Worm (Caenorhabditis elegans) whole organism, dauer: ENCODE data around the gene ttr-30.

Experiments
- unc-62 ChIP-seq: sonication (generic microtip); optimal IDR thresholded peaks from 2 replicates; lab custom pipeline; 2017; ENCODE audit warnings: missing biosample characterization, missing genetic modification reagents, missing genetic modification characterization

ttr-30 gene

ce11 chrX:7371945-7372344 lies 41.2 kb downstream of the ttr-30 start:
- TF ChIP-seq unc-62 (GFP tag; lab: Kevin White, UChicago) = no peak

- no peak for TF ChIP-seq unc-62 (GFP tag; lab: Kevin White, UChicago)
Measured at ce11 chrX:7376941-7377340, 46.2 kb downstream of the ttr-30 start, which contains the start of gene npr-8. npr-8 (plus strand) TSS chrX:7377302.

- no peak for TF ChIP-seq unc-62 (GFP tag; lab: Kevin White, UChicago)
Measured at ce11 chrX:7378608-7379007, 47.9 kb downstream of the ttr-30 start.
